Worm (Caenorhabditis elegans) whole organism, L2 larva: ENCODE measurements around the gene C14B1.2.

Source experiments
- fos-1 ChIP-seq: fragments of 150-350 bp; optimal IDR thresholded peaks from 2 replicates; lab custom pipeline; 2014; ENCODE audit warnings: missing biosample characterization, missing genetic modification characterization
- mab-5 ChIP-seq: fragments of 150-350 bp; optimal IDR thresholded peaks from 2 replicates; lab custom pipeline; 2014; ENCODE audit warnings: missing biosample characterization, missing genetic modification characterization
- nhr-21 ChIP-seq: fragments of 150-350 bp; optimal IDR thresholded peaks from 2 replicates; lab custom pipeline; 2014; ENCODE audit warnings: missing biosample characterization, missing genetic modification characterization
- sma-9 ChIP-seq, 2 experiments: fragments of 150-350 bp in 1 of 2; sonication (generic microtip) in 1 of 2; optimal IDR thresholded peaks; 2 replicates each; lab custom pipeline; 2014 to 2016; ENCODE audit warnings: missing genetic modification characterization in 2 of 2, mild to moderate bottlenecking in 1 of 2, missing biosample characterization in 1 of 2, missing compliant biosample characterization in 1 of 2, missing genetic modification reagents in 1 of 2, moderate library complexity in 1 of 2

DNA sequence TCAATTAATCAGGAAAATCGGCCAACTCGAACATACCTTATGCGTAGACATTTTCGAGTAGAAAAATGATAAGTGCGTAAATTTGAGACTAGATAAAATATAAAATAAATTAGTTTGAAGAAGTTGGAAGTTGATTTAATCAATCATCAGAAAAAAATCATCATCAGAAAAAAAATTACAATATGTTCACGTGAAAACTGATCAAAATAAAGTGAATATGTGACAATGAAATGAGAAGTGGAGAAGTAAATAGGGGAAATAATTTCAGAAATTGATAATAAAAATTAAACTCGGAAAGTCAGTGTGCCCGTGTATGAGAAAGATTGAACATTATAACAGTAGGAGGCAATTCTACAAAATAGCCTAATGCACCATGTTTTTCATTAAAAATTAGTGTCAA is 27.5 kb downstream of the C14B1.2 start, which contains the start of gene F34D10.9:
- no peak for TF ChIP-seq sma-9 (GFP tag; optimal IDR thresholded peaks at IDR 0.05; lab: Kevin White, UChicago)
- TF ChIP-seq sma-9 (tag; optimal IDR thresholded peaks at IDR 0.05; lab: Kevin White, UChicago) = no peak
- TF ChIP-seq fos-1 = no peak
- no peak for TF ChIP-seq mab-5 (tag; lab: Kevin White, UChicago)
- TF ChIP-seq nhr-21 = no peak
